ENCODE assay signal across 3 fruit fly cellular contexts in the genomic region with DNA sequence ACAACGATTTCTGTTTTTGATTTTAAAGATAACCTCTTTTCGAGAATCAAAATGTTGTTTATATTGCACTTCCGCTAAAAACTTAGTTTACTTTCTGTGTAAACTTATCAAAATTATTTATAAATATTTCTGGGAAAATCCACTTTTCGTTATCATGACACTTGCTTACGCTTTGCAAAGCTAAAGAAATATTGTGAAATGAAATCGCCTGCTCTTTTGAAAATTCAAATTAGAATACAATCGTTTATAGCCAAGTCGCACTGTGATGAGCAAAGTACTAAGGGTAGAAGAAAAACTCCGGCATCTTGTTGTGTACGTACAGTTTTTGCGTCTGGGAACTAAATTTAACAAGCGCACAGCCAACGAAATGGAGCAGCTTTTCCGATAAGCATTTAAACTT.
A peak's percentile ranks its signal among the peaks of the same experiment; 100 is the strongest.
TF ChIP-seq lines count a peak whose summit lies in the region.

No protein-coding gene starts in this region.

- no peak for TF ChIP-seq CTCF in whole organism, embryonic (GFP tag; optimal IDR thresholded peaks at IDR 0.05; lab: Kevin White, UChicago)

TF ChIP-seq in whole organism, embryonic, 481 proteins besides CTCF, POLR2A, EP300 and RAD21 (continues in another document):
- TF ChIP-seq Xrp1 (GFP tag; IDR thresholded peaks at IDR 0.05; lab: Robert Waterston, UW) (peak; percentile 8; the same call in 1 of the 2 replicates), CG11504 (tag; optimal IDR thresholded peaks at IDR 0.05; lab: Kevin White, UChicago) (peak; percentile 46), sens (GFP tag; lab: Kevin White, UChicago) (peak; percentile 83), row (GFP tag; IDR thresholded peaks at IDR 0.05; lab: Robert Waterston, UW) (peak; percentile 19; the same call in 1 of the 3 replicates), chn (GFP tag; optimal IDR thresholded peaks at IDR 0.05; lab: Kevin White, UChicago) (peak; percentile 16), PHDP (tag; optimal IDR thresholded peaks at IDR 0.05; lab: Kevin White, UChicago) (peak; percentile 23), CG10979 (tag; optimal IDR thresholded peaks at IDR 0.05; lab: Kevin White, UChicago) (peak; percentile 27), HmgZ (tag; optimal IDR thresholded peaks at IDR 0.05; lab: Kevin White, UChicago) (no peak), nerfin-1 (tag; optimal IDR thresholded peaks at IDR 0.05; lab: Kevin White, UChicago) (no peak), lmd (GFP tag; IDR thresholded peaks at IDR 0.05; lab: Robert Waterston, UW) (0 out of 2 replicates have a peak, but pooled peaks have one; percentile 13), phol (tag; optimal IDR thresholded peaks at IDR 0.05; lab: Kevin White, UChicago) (peak; percentile 13), tgo (GFP tag; IDR thresholded peaks at IDR 0.05; lab: Robert Waterston, UW) (no peak), CG4424 (GFP tag; optimal IDR thresholded peaks at IDR 0.05; lab: Kevin White, UChicago) (peak; percentile 20), dmrt99B (tag; optimal IDR thresholded peaks at IDR 0.05; lab: Kevin White, UChicago) (peak; percentile 29), NfI (GFP tag; optimal IDR thresholded peaks at IDR 0.05; lab: Kevin White, UChicago) (peak; percentile 23), Ets65A (GFP tag; lab: Kevin White, UChicago) (peak; percentile 24), CG13424 (tag; optimal IDR thresholded peaks at IDR 0.05; lab: Kevin White, UChicago) (peak; percentile 23), Sox102F (GFP tag; optimal IDR thresholded peaks at IDR 0.05; lab: Kevin White, UChicago) (peak; percentile 6), gem (tag; optimal IDR thresholded peaks at IDR 0.05; lab: Kevin White, UChicago) (peak; percentile 52), CG7556 (GFP tag; optimal IDR thresholded peaks at IDR 0.05; lab: Kevin White, UChicago) (peak; percentile 6), CG12391 (tag; optimal IDR thresholded peaks at IDR 0.05; lab: Kevin White, UChicago) (peak; percentile 17), Blimp-1 (GFP tag; optimal IDR thresholded peaks at IDR 0.05; lab: Kevin White, UChicago) (peak; percentile 16), HHEX (GFP tag; optimal IDR thresholded peaks at IDR 0.05; lab: Kevin White, UChicago) (no peak), bsh (GFP tag; optimal IDR thresholded peaks at IDR 0.05; lab: Kevin White, UChicago) (peak in 1 of 2 experiments; percentile 10), ERR (GFP tag; optimal IDR thresholded peaks at IDR 0.05; lab: Kevin White, UChicago) (no peak), Pdp1 (GFP tag; optimal IDR thresholded peaks at IDR 0.05; lab: Kevin White, UChicago) (peak in 1 of 2 experiments; percentile 2), Med (GFP tag; lab: Kevin White, UChicago) (peak; percentile 79), CG17361 (GFP tag; IDR thresholded peaks at IDR 0.05; lab: Robert Waterston, UW) (peak; percentile 34; the same call in 1 of the 3 replicates)

TF ChIP-seq in whole organism, prepupa, 60 proteins besides CTCF, POLR2A, EP300 and RAD21:
- TF ChIP-seq Eip78C (GFP tag; lab: Kevin White, UChicago) (peak; percentile 77), Met (GFP tag; optimal IDR thresholded peaks at IDR 0.05; lab: Kevin White, UChicago) (peak; percentile 15), fd59A (GFP tag; optimal IDR thresholded peaks at IDR 0.05; lab: Kevin White, UChicago) (no peak), achi (GFP tag; optimal IDR thresholded peaks at IDR 0.05; lab: Kevin White, UChicago) (no peak), CG9139 (GFP tag; optimal IDR thresholded peaks at IDR 0.05; lab: Kevin White, UChicago) (no peak), Hr4 (GFP tag; optimal IDR thresholded peaks at IDR 0.05; lab: Kevin White, UChicago) (peak; percentile 43)

TF ChIP-seq in whole organism, pupa, 21 proteins besides CTCF, POLR2A, EP300 and RAD21:
- peak; percentile 47 for TF ChIP-seq CG14655 (GFP tag; optimal IDR thresholded peaks at IDR 0.05; lab: Kevin White, UChicago)
- no peak for TF ChIP-seq CG9948 (tag; optimal IDR thresholded peaks at IDR 0.05; lab: Kevin White, UChicago)
- no peak for TF ChIP-seq D1 (tag; optimal IDR thresholded peaks at IDR 0.05; lab: Kevin White, UChicago)
- no peak for TF ChIP-seq CG15710 (tag; optimal IDR thresholded peaks at IDR 0.05; lab: Kevin White, UChicago)
- no peak for TF ChIP-seq EcR (GFP tag; optimal IDR thresholded peaks at IDR 0.05; lab: Kevin White, UChicago)

Comparison
In these comparisons a context has a peak if more than half of its experiments do, and no peak if none do; other contexts are left out.
1. Of the 7 proteins assayed by ChIP-seq in both whole organism, embryonic and whole organism, prepupa: peak only in whole organism, embryonic: Blimp-1 and Sox102F; only in whole organism, prepupa: none; in both: none; in neither: 5.